Worm (Caenorhabditis elegans) whole organism, L3 larva: ENCODE results near the gene dmsr-1.
A peak's percentile ranks its signal among the peaks of the same experiment; 100 is the strongest.

Experiments
- R02D3.7 ChIP-seq: fragments of 150-350 bp; optimal IDR thresholded peaks from 2 replicates; lab custom pipeline; 2014; ENCODE audit warnings: missing biosample characterization, missing genetic modification characterization
- ZK546.5 ChIP-seq: sonication (generic microtip); optimal IDR thresholded peaks from 2 replicates; lab custom pipeline; 2017; ENCODE audit warnings: missing biosample characterization, missing genetic modification characterization
- aly-2 ChIP-seq: fragments of 150-350 bp; optimal IDR thresholded peaks from 2 replicates; lab custom pipeline; 2014; ENCODE audit warnings: missing biosample characterization, missing genetic modification characterization
- ama-1 ChIP-seq: fragments of 150-350 bp; optimal IDR thresholded peaks from 2 replicates; lab custom pipeline; 2018
- ceh-16 ChIP-seq: sonication (generic microtip); optimal IDR thresholded peaks from 2 replicates; lab custom pipeline; 2017; ENCODE audit warnings: missing biosample characterization, missing genetic modification characterization
- ceh-28 ChIP-seq: fragments of 150-350 bp; optimal IDR thresholded peaks from 2 replicates; lab custom pipeline; 2014; ENCODE audit warnings: missing biosample characterization, missing genetic modification reagents, missing genetic modification characterization
- ceh-82 ChIP-seq: fragments of 150-350 bp; optimal IDR thresholded peaks from 2 replicates; lab custom pipeline; 2014; ENCODE audit warnings: missing biosample characterization, missing genetic modification characterization
- ceh-9 ChIP-seq: sonication (generic microtip); optimal IDR thresholded peaks from 2 replicates; lab custom pipeline; 2018; ENCODE audit warnings: missing biosample characterization, missing genetic modification characterization
- daf-12 ChIP-seq: fragments of 150-350 bp; optimal IDR thresholded peaks from 2 replicates; lab custom pipeline; 2014; ENCODE audit warnings: missing biosample characterization, missing genetic modification reagents, missing genetic modification characterization
- egl-5 ChIP-seq: fragments of 150-350 bp; optimal IDR thresholded peaks from 2 replicates; lab custom pipeline; 2017; ENCODE audit warnings: missing biosample characterization, missing genetic modification reagents, missing genetic modification characterization, inconsistent platforms
- elt-1 ChIP-seq: fragments of 150-350 bp; optimal IDR thresholded peaks from 2 replicates; lab custom pipeline; 2014; ENCODE audit warnings: missing biosample characterization, missing genetic modification characterization
- elt-3 ChIP-seq, 3 experiments: fragments of 150-350 bp in 1 of 3; sonication (generic microtip) in 2 of 3; optimal IDR thresholded peaks; 2 replicates in 2 of 3; 4 replicates in 1 of 3; lab custom pipeline; 2014 to 2017; ENCODE audit warnings: missing biosample characterization in 3 of 3, missing genetic modification characterization in 3 of 3
- eor-1 ChIP-seq, 2 experiments: fragments of 150-350 bp; optimal IDR thresholded peaks; 2 replicates each; lab custom pipeline; 2014 to 2018; ENCODE audit warnings: missing biosample characterization in 2 of 2, missing genetic modification characterization in 2 of 2
- fkh-10 ChIP-seq: sonication (generic microtip); optimal IDR thresholded peaks from 2 replicates; lab custom pipeline; 2017; ENCODE audit warnings: missing biosample characterization, missing genetic modification reagents, missing genetic modification characterization
- fkh-2 ChIP-seq: fragments of 150-350 bp; optimal IDR thresholded peaks from 2 replicates; lab custom pipeline; 2014; ENCODE audit warnings: missing biosample characterization, missing genetic modification reagents, missing genetic modification characterization
- fos-1 ChIP-seq: fragments of 150-350 bp; optimal IDR thresholded peaks from 2 replicates; lab custom pipeline; 2014; ENCODE audit warnings: missing biosample characterization, missing genetic modification characterization
- hmg-11 ChIP-seq: sonication (generic microtip); optimal IDR thresholded peaks from 2 replicates; lab custom pipeline; 2016; ENCODE audit warnings: missing genetic modification characterization, missing compliant biosample characterization
- jun-1 ChIP-seq: fragments of 150-350 bp; optimal IDR thresholded peaks from 2 replicates; lab custom pipeline; 2014; ENCODE audit warnings: missing biosample characterization, missing genetic modification reagents, missing genetic modification characterization
- lin-15B ChIP-seq: fragments of 150-350 bp; optimal IDR thresholded peaks from 2 replicates; lab custom pipeline; 2014; ENCODE audit warnings: missing biosample characterization, missing genetic modification characterization
- lin-39 ChIP-seq: fragments of 150-350 bp; optimal IDR thresholded peaks from 2 replicates; lab custom pipeline; 2018; ENCODE audit warnings: missing biosample characterization, missing genetic modification reagents, missing genetic modification characterization
- lsy-12 ChIP-seq: sonication (generic microtip); optimal IDR thresholded peaks from 2 replicates; lab custom pipeline; 2016; ENCODE audit warnings: mild to moderate bottlenecking, missing genetic modification characterization, missing compliant biosample characterization
- mdl-1 ChIP-seq: fragments of 150-350 bp; optimal IDR thresholded peaks from 2 replicates; lab custom pipeline; 2014; ENCODE audit warnings: missing biosample characterization, missing genetic modification characterization
- mml-1 ChIP-seq: fragments of 150-350 bp; sonication (generic microtip); optimal IDR thresholded peaks from 3 replicates; lab custom pipeline; 2014; ENCODE audit warnings: missing biosample characterization, missing genetic modification characterization
- nfya-1 ChIP-seq: sonication (generic microtip); optimal IDR thresholded peaks from 2 replicates; lab custom pipeline; 2017; ENCODE audit warnings: missing genetic modification characterization, mild to moderate bottlenecking, missing compliant biosample characterization, antibody characterized with exemption, moderate library complexity; ENCODE audit not compliant: insufficient read depth
- nhr-11 ChIP-seq: fragments of 150-350 bp; optimal IDR thresholded peaks from 2 replicates; lab custom pipeline; 2014; ENCODE audit warnings: missing biosample characterization, missing genetic modification characterization
- nhr-23 ChIP-seq: fragments of 150-350 bp; optimal IDR thresholded peaks from 2 replicates; lab custom pipeline; 2014; ENCODE audit warnings: missing biosample characterization, missing genetic modification reagents, missing genetic modification characterization
- nhr-237 ChIP-seq: fragments of 150-350 bp; optimal IDR thresholded peaks from 2 replicates; lab custom pipeline; 2014; ENCODE audit warnings: missing biosample characterization, missing genetic modification characterization
- nhr-25 ChIP-seq: sonication (generic microtip); optimal IDR thresholded peaks from 2 replicates; lab custom pipeline; 2017; ENCODE audit warnings: missing biosample characterization, missing genetic modification characterization
- nhr-28 ChIP-seq: fragments of 150-350 bp; optimal IDR thresholded peaks from 2 replicates; lab custom pipeline; 2014; ENCODE audit warnings: missing biosample characterization, missing genetic modification characterization
- nhr-43 ChIP-seq: sonication (generic microtip); optimal IDR thresholded peaks from 2 replicates; lab custom pipeline; 2016; ENCODE audit warnings: mild to moderate bottlenecking, missing genetic modification characterization, missing compliant biosample characterization; ENCODE audit not compliant: poor library complexity, severe bottlenecking
- nhr-67 ChIP-seq: fragments of 150-350 bp; optimal IDR thresholded peaks from 2 replicates; lab custom pipeline; 2014; ENCODE audit warnings: missing biosample characterization, missing genetic modification characterization
- nhr-76 ChIP-seq: fragments of 150-350 bp; sonication (generic microtip); optimal IDR thresholded peaks from 5 replicates; lab custom pipeline; 2014; ENCODE audit warnings: missing biosample characterization, missing genetic modification characterization
- nhr-77 ChIP-seq: fragments of 150-350 bp; optimal IDR thresholded peaks from 2 replicates; lab custom pipeline; 2014; ENCODE audit warnings: missing biosample characterization, missing genetic modification characterization
- pha-4 ChIP-seq: fragments of 150-350 bp; optimal IDR thresholded peaks from 2 replicates; lab custom pipeline; 2014; ENCODE audit warnings: missing biosample characterization, missing genetic modification reagents, missing genetic modification characterization
- pqm-1 ChIP-seq: fragments of 150-350 bp; optimal IDR thresholded peaks from 2 replicates; lab custom pipeline; 2017; ENCODE audit warnings: missing biosample characterization, missing genetic modification characterization, inconsistent platforms
- sea-2 ChIP-seq: fragments of 150-350 bp; sonication (generic microtip); optimal IDR thresholded peaks from 4 replicates; lab custom pipeline; 2014; ENCODE audit warnings: missing biosample characterization, missing genetic modification reagents, missing genetic modification characterization
- skn-1 ChIP-seq: fragments of 150-350 bp; optimal IDR thresholded peaks from 2 replicates; lab custom pipeline; 2014; ENCODE audit warnings: missing biosample characterization, missing genetic modification characterization
- snpc-4 ChIP-seq: fragments of 150-350 bp; optimal IDR thresholded peaks from 2 replicates; lab custom pipeline; 2014; ENCODE audit warnings: missing biosample characterization, missing genetic modification characterization
- tbx-2 ChIP-seq: sonication (generic microtip); optimal IDR thresholded peaks from 2 replicates; lab custom pipeline; 2016; ENCODE audit warnings: mild to moderate bottlenecking, missing genetic modification characterization, missing compliant biosample characterization
- unc-39 ChIP-seq: sonication (generic microtip); optimal IDR thresholded peaks from 4 replicates; lab custom pipeline; 2017; ENCODE audit warnings: missing biosample characterization, missing genetic modification characterization
- unc-62 ChIP-seq: fragments of 150-350 bp; sonication (generic microtip); optimal IDR thresholded peaks from 4 replicates; lab custom pipeline; 2014; ENCODE audit warnings: missing biosample characterization, missing genetic modification reagents, missing genetic modification characterization
- zag-1 ChIP-seq: fragments of 150-350 bp; optimal IDR thresholded peaks from 2 replicates; lab custom pipeline; 2014; ENCODE audit warnings: missing biosample characterization, missing genetic modification characterization
- ztf-11 ChIP-seq: fragments of 150-350 bp; optimal IDR thresholded peaks from 2 replicates; lab custom pipeline; 2014; ENCODE audit warnings: missing biosample characterization, missing genetic modification characterization

dmsr-1 gene

ce11 chrV:11435242-11435641, 3.3 kb upstream of the dmsr-1 start:
- TF ChIP-seq tbx-2 (tag; lab: Kevin White, UChicago) (no peak), ceh-16 (tag; lab: Kevin White, UChicago) (no peak), jun-1 (tag; lab: Kevin White, UChicago) (no peak), egl-5 (tag; lab: Kevin White, UChicago) (no peak), nhr-43 (no peak), pha-4 (tag; lab: Kevin White, UChicago) (no peak), nhr-23 (tag; lab: Kevin White, UChicago) (no peak), lin-39 (no peak), zag-1 (tag; lab: Kevin White, UChicago) (no peak), ceh-9 (tag; lab: Kevin White, UChicago) (no peak)

DNA sequence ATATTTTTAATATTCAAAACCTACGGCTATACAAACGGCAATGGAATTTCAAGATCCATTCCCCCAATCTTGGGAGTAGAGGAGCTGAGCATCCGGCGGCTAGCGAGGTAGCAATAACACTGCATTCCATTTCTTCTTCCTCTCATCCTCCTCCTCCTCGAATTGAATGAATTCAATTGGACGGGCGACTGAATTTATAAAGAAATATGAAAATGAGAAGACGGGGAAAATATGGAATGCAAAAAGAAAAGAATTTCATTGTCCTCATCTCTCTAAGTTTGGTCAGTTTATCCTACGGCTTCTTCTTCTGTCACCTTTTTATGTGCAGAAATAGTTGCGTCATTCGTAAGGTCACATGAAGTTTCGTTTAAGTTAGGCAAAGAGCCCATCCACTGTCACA, 2.2 kb upstream of the dmsr-1 start:
- TF ChIP-seq sea-2 (GFP tag; lab: Kevin White, UChicago) (no peak), hmg-11 (tag; lab: Kevin White, UChicago) (no peak), skn-1 (tag; lab: Kevin White, UChicago) (no peak), ZK546.5 (tag; lab: Kevin White, UChicago) (no peak), lin-39 (no peak), nhr-25 (tag; lab: Kevin White, UChicago) (no peak), unc-39 (no peak), snpc-4 (tag; lab: Kevin White, UChicago) (no peak), fkh-2 (no peak), nhr-11 (tag; lab: Kevin White, UChicago) (no peak), ama-1 (lab: Kevin White, UChicago) (no peak), nhr-237 (no peak), elt-3 (tag; optimal IDR thresholded peaks at IDR 0.05; lab: Kevin White, UChicago) (no peak), jun-1 (tag; lab: Kevin White, UChicago) (no peak), ceh-28 (tag; lab: Kevin White, UChicago) (no peak), lsy-12 (tag; lab: Kevin White, UChicago) (no peak), egl-5 (tag; lab: Kevin White, UChicago) (no peak), fkh-10 (GFP tag; lab: Kevin White, UChicago) (no peak)

ce11 chrV:11439202-11439601, 638 bp downstream of the dmsr-1 start:
- no peak for TF ChIP-seq eor-1 (tag; optimal IDR thresholded peaks at IDR 0.05; lab: Kevin White, UChicago)
- TF ChIP-seq jun-1 (tag; lab: Kevin White, UChicago), result no peak
- no peak for TF ChIP-seq pha-4 (tag; lab: Kevin White, UChicago)
- no peak for TF ChIP-seq nhr-25 (tag; lab: Kevin White, UChicago)
- no peak for TF ChIP-seq fos-1
- TF ChIP-seq egl-5 (tag; lab: Kevin White, UChicago), result no peak
- no peak for TF ChIP-seq daf-12 (tag; lab: Kevin White, UChicago)
- no peak for TF ChIP-seq fkh-2
- no peak for TF ChIP-seq mml-1
- TF ChIP-seq lsy-12 (tag; lab: Kevin White, UChicago), result no peak
- TF ChIP-seq fkh-10 (GFP tag; lab: Kevin White, UChicago), result no peak
- TF ChIP-seq elt-1, result no peak
- TF ChIP-seq lin-39, result no peak
- no peak for TF ChIP-seq nhr-237
- TF ChIP-seq tbx-2 (tag; lab: Kevin White, UChicago), result no peak
- no peak for TF ChIP-seq nhr-67 (tag; lab: Kevin White, UChicago)
- TF ChIP-seq, all 47 proteins: peak for 0

DNA sequence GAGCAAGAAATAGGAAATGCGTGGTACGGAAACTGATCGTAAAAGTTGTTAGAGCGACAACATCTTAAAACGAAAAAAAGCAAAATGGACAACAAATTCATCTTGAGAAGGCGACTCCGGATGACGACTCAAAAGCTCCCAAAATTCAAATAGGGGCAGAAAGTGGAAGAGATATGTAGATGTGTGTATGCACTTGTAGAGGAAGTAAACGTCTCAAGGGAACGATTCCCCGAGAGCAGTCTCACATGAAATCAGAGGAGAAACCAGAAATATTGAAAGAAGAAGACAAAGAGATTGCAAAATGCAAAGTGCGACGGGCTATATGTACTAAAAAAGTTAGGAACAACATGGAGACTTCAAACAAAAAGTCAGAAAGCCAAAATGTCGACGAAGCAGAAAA, 4.9 kb downstream of the dmsr-1 start, which contains the start of gene F57B7.2:
TSS of gene F57B7.2 (minus strand) at position 101 of the 400 bp plus-strand sequence.
- TF ChIP-seq nfya-1 (tag; lab: Kevin White, UChicago), result peak; percentile 16
- TF ChIP-seq sea-2 (GFP tag; lab: Kevin White, UChicago), result no peak
- TF ChIP-seq zag-1 (tag; lab: Kevin White, UChicago), result no peak
- TF ChIP-seq jun-1 (tag; lab: Kevin White, UChicago), result no peak
- peak; percentile 6 for TF ChIP-seq unc-62
- no peak for TF ChIP-seq skn-1 (tag; lab: Kevin White, UChicago)
- TF ChIP-seq ama-1 (lab: Kevin White, UChicago), result no peak
- no peak for TF ChIP-seq daf-12 (tag; lab: Kevin White, UChicago)
- TF ChIP-seq pha-4 (tag; lab: Kevin White, UChicago), result no peak

DNA sequence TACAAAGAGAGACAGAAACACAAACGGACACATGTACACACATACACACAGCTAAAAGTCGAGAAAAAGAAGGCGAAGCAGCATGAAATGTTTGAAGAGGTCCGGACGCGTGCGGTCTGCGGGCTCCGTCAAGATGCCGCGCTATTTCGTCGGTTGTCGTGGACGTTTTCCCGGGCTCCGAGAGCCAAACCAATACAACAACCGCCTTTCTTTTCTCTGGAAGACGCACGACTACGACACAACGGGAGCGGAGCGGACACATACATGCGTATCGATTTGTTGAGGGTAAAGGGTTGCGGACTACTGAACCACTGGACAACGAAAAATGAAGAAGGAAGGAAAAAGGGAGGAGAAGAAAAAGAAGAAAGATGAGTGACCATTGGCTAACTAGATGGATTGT, 6.8 kb downstream of the dmsr-1 start:
- TF ChIP-seq nhr-77 (tag; lab: Kevin White, UChicago) (no peak), nhr-23 (tag; lab: Kevin White, UChicago) (no peak), nfya-1 (tag; lab: Kevin White, UChicago) (peak; percentile 86), nhr-11 (tag; lab: Kevin White, UChicago) (no peak), nhr-28 (no peak), lin-15B (tag; lab: Kevin White, UChicago) (no peak), pqm-1 (tag; lab: Kevin White, UChicago) (no peak), fkh-2 (no peak), lin-39 (peak; percentile 73), unc-62 (peak; percentile 52), tbx-2 (tag; lab: Kevin White, UChicago) (no peak), hmg-11 (tag; lab: Kevin White, UChicago) (peak; percentile 30), nhr-25 (tag; lab: Kevin White, UChicago) (no peak), eor-1 (tag; optimal IDR thresholded peaks at IDR 0.05; lab: Kevin White, UChicago) (no peak), ceh-82 (no peak), fos-1 (no peak), ztf-11 (tag; lab: Kevin White, UChicago) (no peak), mdl-1 (tag; lab: Kevin White, UChicago) (no peak), nhr-76 (tag; lab: Kevin White, UChicago) (no peak), aly-2 (tag; lab: Kevin White, UChicago) (no peak), fkh-10 (GFP tag; lab: Kevin White, UChicago) (no peak), R02D3.7 (tag; lab: Kevin White, UChicago) (no peak)
